In genomic region chrX:13130175-13130822, dm6 we compare ENCODE assay signal across 1 fruit fly cellular context.
A peak's percentile ranks its signal among the peaks of the same experiment; 100 is the strongest.
TF ChIP-seq lines count a peak whose summit lies in the region.

No protein-coding gene starts in this region.

TF ChIP-seq in whole organism, embryonic, 481 proteins besides CTCF, POLR2A, EP300 and RAD21 (continued from another document and continues in another):
- no peak for TF ChIP-seq ato (GFP tag; IDR thresholded peaks at IDR 0.05; lab: Robert Waterston, UW; ENCODE audit: partially characterized antibody)
- TF ChIP-seq ab (GFP tag; optimal IDR thresholded peaks at IDR 0.05; lab: Kevin White, UChicago), result peak; percentile 29
- TF ChIP-seq seq (GFP tag; IDR thresholded peaks at IDR 0.05; lab: Robert Waterston, UW), result 0 out of 2 replicates have a peak, but pooled peaks have one; percentile 16
- TF ChIP-seq nerfin-1 (tag; optimal IDR thresholded peaks at IDR 0.05; lab: Kevin White, UChicago), result peak; percentile 92
- peak; percentile 32 for TF ChIP-seq Jarid2 (GFP tag; optimal IDR thresholded peaks at IDR 0.05; lab: Kevin White, UChicago)
- TF ChIP-seq cato (GFP tag; optimal IDR thresholded peaks at IDR 0.05; lab: Kevin White, UChicago; ENCODE audit: borderline replicate concordance), result no peak
- peak; percentile 72 for TF ChIP-seq CG15601 (tag; optimal IDR thresholded peaks at IDR 0.05; lab: Kevin White, UChicago)
- peak; percentile 39 for TF ChIP-seq CG10654 (GFP tag; optimal IDR thresholded peaks at IDR 0.05; lab: Kevin White, UChicago)
- TF ChIP-seq CG31224 (GFP tag; IDR thresholded peaks at IDR 0.05; lab: Robert Waterston, UW), result no peak
- peak; percentile 65 for TF ChIP-seq CG17829 (tag; optimal IDR thresholded peaks at IDR 0.05; lab: Kevin White, UChicago)
- TF ChIP-seq wor (GFP tag; IDR thresholded peaks at IDR 0.05; lab: Robert Waterston, UW), result no peak
- no peak for TF ChIP-seq ttk (GFP tag; IDR thresholded peaks at IDR 0.05; lab: Robert Waterston, UW)
- peak in 1 of 2 experiments; percentile 72 for TF ChIP-seq Eip74EF (GFP tag; optimal IDR thresholded peaks at IDR 0.05; lab: Kevin White, UChicago)
- no peak for TF ChIP-seq pita (GFP tag; optimal IDR thresholded peaks at IDR 0.05; lab: Kevin White, UChicago)
- peak; percentile 52 for TF ChIP-seq CG6654 (GFP tag; optimal IDR thresholded peaks at IDR 0.05; lab: Kevin White, UChicago)
- TF ChIP-seq mirr (GFP tag; optimal IDR thresholded peaks at IDR 0.05; lab: Kevin White, UChicago), result peak; percentile 61
- peak; percentile 49 for TF ChIP-seq CG5180 (GFP tag; optimal IDR thresholded peaks at IDR 0.05; lab: Kevin White, UChicago)
- peak; percentile 83 for TF ChIP-seq dmrt99B (tag; optimal IDR thresholded peaks at IDR 0.05; lab: Kevin White, UChicago)
- TF ChIP-seq CG1233 (GFP tag; optimal IDR thresholded peaks at IDR 0.05; lab: Kevin White, UChicago), result peak; percentile 77
- peak; percentile 31 for TF ChIP-seq CG12744 (GFP tag; optimal IDR thresholded peaks at IDR 0.05; lab: Kevin White, UChicago)
- TF ChIP-seq CG31441 (GFP tag; IDR thresholded peaks at IDR 0.05; lab: Robert Waterston, UW), result peak; percentile 75
- peak; percentile 52 for TF ChIP-seq en (GFP tag; optimal IDR thresholded peaks at IDR 0.05; lab: Kevin White, UChicago)
- peak; percentile 64 for TF ChIP-seq CG4820 (GFP tag; optimal IDR thresholded peaks at IDR 0.05; lab: Kevin White, UChicago)
- TF ChIP-seq sob (GFP tag; IDR thresholded peaks at IDR 0.05; lab: Robert Waterston, UW), result no peak; the same call in 1 of the 2 replicates
- TF ChIP-seq peb (GFP tag; IDR thresholded peaks at IDR 0.05; lab: Robert Waterston, UW), result no peak
- no peak for TF ChIP-seq fd102C (GFP tag; optimal IDR thresholded peaks at IDR 0.05; lab: Kevin White, UChicago)
- no peak for TF ChIP-seq CG43689 (GFP tag; IDR thresholded peaks at IDR 0.05; lab: Robert Waterston, UW)
- TF ChIP-seq fd3F (GFP tag; optimal IDR thresholded peaks at IDR 0.05; lab: Kevin White, UChicago), result peak; percentile 51
- TF ChIP-seq HLH4C (GFP tag; IDR thresholded peaks at IDR 0.05; lab: Robert Waterston, UW; ENCODE audit: partially characterized antibody), result no peak
- no peak for TF ChIP-seq Dp (GFP tag; optimal IDR thresholded peaks at IDR 0.05; lab: Kevin White, UChicago)
- TF ChIP-seq CG8359 (GFP tag; optimal IDR thresholded peaks at IDR 0.05; lab: Kevin White, UChicago; ENCODE audit: borderline replicate concordance), result peak; percentile 36
- TF ChIP-seq ERR (GFP tag; optimal IDR thresholded peaks at IDR 0.05; lab: Kevin White, UChicago), result peak; percentile 29
- TF ChIP-seq CG30403 (GFP tag; optimal IDR thresholded peaks at IDR 0.05; lab: Kevin White, UChicago), result peak; percentile 72
- no peak for TF ChIP-seq hkb (optimal IDR thresholded peaks at IDR 0.05; lab: Kevin White, UChicago)
- TF ChIP-seq hkb (GFP tag; IDR thresholded peaks at IDR 0.05; lab: Robert Waterston, UW), result peak; percentile 70
- peak in 1 of 2 experiments; percentile 92 for TF ChIP-seq eve (GFP tag; optimal IDR thresholded peaks at IDR 0.05; lab: Kevin White, UChicago)
- TF ChIP-seq tap (tag; optimal IDR thresholded peaks at IDR 0.05; lab: Kevin White, UChicago), result no peak
- no peak for TF ChIP-seq ro (GFP tag; IDR thresholded peaks at IDR 0.05; lab: Robert Waterston, UW)
- TF ChIP-seq H2.0 (GFP tag; IDR thresholded peaks at IDR 0.05; lab: Robert Waterston, UW), result no peak
- TF ChIP-seq CG14667 (GFP tag; IDR thresholded peaks at IDR 0.05; lab: Robert Waterston, UW), result no peak
- peak; percentile 71 for TF ChIP-seq ara (GFP tag; IDR thresholded peaks at IDR 0.05; lab: Robert Waterston, UW)
- peak; percentile 33; the same call in 1 of the 2 replicates for TF ChIP-seq danr (GFP tag; IDR thresholded peaks at IDR 0.05; lab: Robert Waterston, UW)
- no peak for TF ChIP-seq MBD-R2 (GFP tag; IDR thresholded peaks at IDR 0.05; lab: Robert Waterston, UW)
- TF ChIP-seq CHES-1-like (GFP tag; optimal IDR thresholded peaks at IDR 0.05; lab: Kevin White, UChicago), result peak; percentile 49
- no peak for TF ChIP-seq Lpt (GFP tag; optimal IDR thresholded peaks at IDR 0.05; lab: Kevin White, UChicago)
- no peak for TF ChIP-seq CG3838 (GFP tag; optimal IDR thresholded peaks at IDR 0.05; lab: Kevin White, UChicago)
- TF ChIP-seq bsh (GFP tag; optimal IDR thresholded peaks at IDR 0.05; lab: Kevin White, UChicago), result peak; percentile 54 to 70
- no peak for TF ChIP-seq Ravus (GFP tag; IDR thresholded peaks at IDR 0.05; lab: Robert Waterston, UW)
- no peak for TF ChIP-seq amos (GFP tag; IDR thresholded peaks at IDR 0.05; lab: Robert Waterston, UW; ENCODE audit: partially characterized antibody)
- TF ChIP-seq CG9932 (GFP tag; IDR thresholded peaks at IDR 0.05; lab: Robert Waterston, UW), result peak; percentile 55
- peak; percentile 57 for TF ChIP-seq mam (GFP tag; optimal IDR thresholded peaks at IDR 0.05; lab: Kevin White, UChicago)
- TF ChIP-seq CG11247 (GFP tag; IDR thresholded peaks at IDR 0.05; lab: Robert Waterston, UW), result no peak
- TF ChIP-seq Doc3 (GFP tag; IDR thresholded peaks at IDR 0.05; lab: Robert Waterston, UW; ENCODE audit: partially characterized antibody), result no peak
- TF ChIP-seq odd (GFP tag; optimal IDR thresholded peaks at IDR 0.05; lab: Kevin White, UChicago), result peak; percentile 80
- no peak for TF ChIP-seq CG42726 (GFP tag; IDR thresholded peaks at IDR 0.05; lab: Robert Waterston, UW; ENCODE audit: partially characterized antibody)
- TF ChIP-seq Dek (tag; optimal IDR thresholded peaks at IDR 0.05; lab: Kevin White, UChicago), result peak; percentile 54
- no peak for TF ChIP-seq gt (GFP tag; IDR thresholded peaks at IDR 0.05; lab: Robert Waterston, UW)
- TF ChIP-seq jing (GFP tag; optimal IDR thresholded peaks at IDR 0.05; lab: Kevin White, UChicago), result peak; percentile 58
- peak; percentile 54 for TF ChIP-seq B-H2 (GFP tag; optimal IDR thresholded peaks at IDR 0.05; lab: Kevin White, UChicago)
- TF ChIP-seq chn (GFP tag; optimal IDR thresholded peaks at IDR 0.05; lab: Kevin White, UChicago), result peak; percentile 69
- peak; percentile 81 for TF ChIP-seq Oli (tag; optimal IDR thresholded peaks at IDR 0.05; lab: Kevin White, UChicago)
- peak; percentile 96 for TF ChIP-seq sens (GFP tag; lab: Kevin White, UChicago)
- TF ChIP-seq bowl (GFP tag; IDR thresholded peaks at IDR 0.05; lab: Robert Waterston, UW), result no peak
- TF ChIP-seq wek (GFP tag; optimal IDR thresholded peaks at IDR 0.05; lab: Kevin White, UChicago), result no peak
- peak; percentile 83 for TF ChIP-seq Fer1 (GFP tag; optimal IDR thresholded peaks at IDR 0.05; lab: Kevin White, UChicago)
- TF ChIP-seq CG34376 (GFP tag; optimal IDR thresholded peaks at IDR 0.05; lab: Kevin White, UChicago), result peak; percentile 63
- TF ChIP-seq slou (GFP tag; optimal IDR thresholded peaks at IDR 0.05; lab: Kevin White, UChicago), result no peak
- TF ChIP-seq CG12769 (tag; optimal IDR thresholded peaks at IDR 0.05; lab: Kevin White, UChicago), result peak; percentile 50
- TF ChIP-seq CG9215 (GFP tag; IDR thresholded peaks at IDR 0.05; lab: Robert Waterston, UW), result no peak
- TF ChIP-seq CG6254 (GFP tag; optimal IDR thresholded peaks at IDR 0.05; lab: Kevin White, UChicago), result peak; percentile 50
- peak; percentile 69 for TF ChIP-seq Xbp1 (GFP tag; optimal IDR thresholded peaks at IDR 0.05; lab: Kevin White, UChicago)
- TF ChIP-seq sqz (GFP tag; optimal IDR thresholded peaks at IDR 0.05; lab: Kevin White, UChicago), result peak; percentile 59
- peak; percentile 61 for TF ChIP-seq CG11723 (GFP tag; optimal IDR thresholded peaks at IDR 0.05; lab: Kevin White, UChicago)
- peak; percentile 41 for TF ChIP-seq maf-S (GFP tag; optimal IDR thresholded peaks at IDR 0.05; lab: Kevin White, UChicago)
- TF ChIP-seq CG4404 (GFP tag; IDR thresholded peaks at IDR 0.05; lab: Robert Waterston, UW), result no peak
- no peak for TF ChIP-seq Aef1 (GFP tag; IDR thresholded peaks at IDR 0.05; lab: Robert Waterston, UW)
- no peak for TF ChIP-seq CG4730 (GFP tag; IDR thresholded peaks at IDR 0.05; lab: Robert Waterston, UW)
- peak; percentile 84 for TF ChIP-seq CG17361 (GFP tag; IDR thresholded peaks at IDR 0.05; lab: Robert Waterston, UW)
- TF ChIP-seq MESR4 (GFP tag; optimal IDR thresholded peaks at IDR 0.05; lab: Kevin White, UChicago), result no peak
- TF ChIP-seq crc (GFP tag; optimal IDR thresholded peaks at IDR 0.05; lab: Kevin White, UChicago), result peak; percentile 51
- peak; percentile 29 for TF ChIP-seq disco-r (GFP tag; optimal IDR thresholded peaks at IDR 0.05; lab: Kevin White, UChicago)
- TF ChIP-seq mld (GFP tag; IDR thresholded peaks at IDR 0.05; lab: Robert Waterston, UW; ENCODE audit: partially characterized antibody), result no peak
- peak; percentile 84 for TF ChIP-seq Hand (GFP tag; optimal IDR thresholded peaks at IDR 0.05; lab: Kevin White, UChicago)
- peak; percentile 77 for TF ChIP-seq CG18599 (GFP tag; optimal IDR thresholded peaks at IDR 0.05; lab: Kevin White, UChicago)
- peak; percentile 59 for TF ChIP-seq CG13775 (GFP tag; optimal IDR thresholded peaks at IDR 0.05; lab: Kevin White, UChicago)
- peak; percentile 70 for TF ChIP-seq lilli (GFP tag; optimal IDR thresholded peaks at IDR 0.05; lab: Kevin White, UChicago)
- TF ChIP-seq CG2120 (GFP tag; optimal IDR thresholded peaks at IDR 0.05; lab: Kevin White, UChicago), result peak; percentile 72
- peak; percentile 48 for TF ChIP-seq Asciz (GFP tag; optimal IDR thresholded peaks at IDR 0.05; lab: Kevin White, UChicago)
- peak; percentile 86 for TF ChIP-seq CG18262 (tag; optimal IDR thresholded peaks at IDR 0.05; lab: Kevin White, UChicago)
- TF ChIP-seq Nf-YA (GFP tag; IDR thresholded peaks at IDR 0.05; lab: Robert Waterston, UW), result peak; percentile 40; the same call in 1 of the 2 replicates
- 0 out of 2 replicates have a peak, but pooled peaks have one; percentile 30 for TF ChIP-seq chm (GFP tag; IDR thresholded peaks at IDR 0.05; lab: Robert Waterston, UW)
- peak; percentile 58 for TF ChIP-seq Fer3 (tag; optimal IDR thresholded peaks at IDR 0.05; lab: Kevin White, UChicago)
- peak; percentile 82 for TF ChIP-seq CG7556 (GFP tag; optimal IDR thresholded peaks at IDR 0.05; lab: Kevin White, UChicago)
- no peak for TF ChIP-seq Lim3 (GFP tag; IDR thresholded peaks at IDR 0.05; lab: Robert Waterston, UW)
- peak; percentile 51 for TF ChIP-seq Nf-YB (GFP tag; optimal IDR thresholded peaks at IDR 0.05; lab: Kevin White, UChicago)
- TF ChIP-seq kay (GFP tag; optimal IDR thresholded peaks at IDR 0.05; lab: Kevin White, UChicago), result no peak
- TF ChIP-seq pzg (GFP tag; optimal IDR thresholded peaks at IDR 0.05; lab: Kevin White, UChicago), result no peak
- TF ChIP-seq Abd-B (GFP tag; optimal IDR thresholded peaks at IDR 0.05; lab: Kevin White, UChicago), result peak; percentile 42
- peak; percentile 52 for TF ChIP-seq Usf (GFP tag; optimal IDR thresholded peaks at IDR 0.05; lab: Kevin White, UChicago)
- TF ChIP-seq CG12299 (tag; optimal IDR thresholded peaks at IDR 0.05; lab: Kevin White, UChicago), result no peak
- no peak for TF ChIP-seq nerfin-2 (GFP tag; IDR thresholded peaks at IDR 0.05; lab: Robert Waterston, UW; ENCODE audit: partially characterized antibody)
- TF ChIP-seq PHDP (tag; optimal IDR thresholded peaks at IDR 0.05; lab: Kevin White, UChicago), result peak; percentile 75
- TF ChIP-seq pan (optimal IDR thresholded peaks at IDR 0.05; lab: Kevin White, UChicago), result no peak
- no peak for TF ChIP-seq pan (GFP tag; optimal IDR thresholded peaks at IDR 0.05 in 1 of 2, IDR thresholded peaks at IDR 0.05 in 1 of 2)
- TF ChIP-seq stwl (tag; optimal IDR thresholded peaks at IDR 0.05; lab: Kevin White, UChicago), result no peak
- TF ChIP-seq bcd (GFP tag; optimal IDR thresholded peaks at IDR 0.05; lab: Kevin White, UChicago), result peak; percentile 67
- TF ChIP-seq CG1529 (GFP tag; optimal IDR thresholded peaks at IDR 0.05; lab: Kevin White, UChicago), result peak; percentile 73
- peak; percentile 58 for TF ChIP-seq gsb-n (tag; optimal IDR thresholded peaks at IDR 0.05; lab: Kevin White, UChicago)
- TF ChIP-seq E2f1 (GFP tag; IDR thresholded peaks at IDR 0.05; lab: Robert Waterston, UW), result peak; percentile 58
- TF ChIP-seq Dbx (GFP tag; IDR thresholded peaks at IDR 0.05; lab: Robert Waterston, UW), result no peak
- no peak for TF ChIP-seq unc-4 (GFP tag; IDR thresholded peaks at IDR 0.05; lab: Robert Waterston, UW; ENCODE audit: partially characterized antibody)
- 0 out of 2 replicates have a peak, but pooled peaks have one; percentile 9 for TF ChIP-seq CG14441 (GFP tag; IDR thresholded peaks at IDR 0.05; lab: Robert Waterston, UW)
- TF ChIP-seq NC2β (GFP tag; optimal IDR thresholded peaks at IDR 0.05; lab: Kevin White, UChicago), result peak; percentile 47
- peak; percentile 21 for TF ChIP-seq CG15514 (GFP tag; optimal IDR thresholded peaks at IDR 0.05; lab: Kevin White, UChicago)
- peak; percentile 82 for TF ChIP-seq grau (tag; optimal IDR thresholded peaks at IDR 0.05; lab: Kevin White, UChicago)
- no peak for TF ChIP-seq gfzf (GFP tag; optimal IDR thresholded peaks at IDR 0.05; lab: Kevin White, UChicago)
- no peak for TF ChIP-seq CG7963 (GFP tag; IDR thresholded peaks at IDR 0.05; lab: Robert Waterston, UW; ENCODE audit: partially characterized antibody)
- TF ChIP-seq Camta (GFP tag; optimal IDR thresholded peaks at IDR 0.05; lab: Kevin White, UChicago), result peak; percentile 69
- TF ChIP-seq CG17568 (GFP tag; optimal IDR thresholded peaks at IDR 0.05; lab: Kevin White, UChicago), result peak; percentile 45
- peak; percentile 51 for TF ChIP-seq Bteb2 (GFP tag; optimal IDR thresholded peaks at IDR 0.05; lab: Kevin White, UChicago)
- no peak for TF ChIP-seq psq (GFP tag; optimal IDR thresholded peaks at IDR 0.05; lab: Kevin White, UChicago)
- TF ChIP-seq ken (GFP tag; IDR thresholded peaks at IDR 0.05; lab: Robert Waterston, UW), result peak; percentile 66; the same call in 1 of the 3 replicates
- TF ChIP-seq CG17186 (GFP tag; optimal IDR thresholded peaks at IDR 0.05; lab: Kevin White, UChicago), result no peak
- TF ChIP-seq CG7271 (tag; optimal IDR thresholded peaks at IDR 0.05; lab: Kevin White, UChicago), result no peak
- peak; percentile 62 for TF ChIP-seq CG8944 (GFP tag; optimal IDR thresholded peaks at IDR 0.05; lab: Kevin White, UChicago)
- peak; percentile 19 for TF ChIP-seq run (tag; optimal IDR thresholded peaks at IDR 0.05; lab: Kevin White, UChicago)
- no peak for TF ChIP-seq CG7357 (GFP tag; IDR thresholded peaks at IDR 0.05; lab: Robert Waterston, UW)
- TF ChIP-seq phol (tag; optimal IDR thresholded peaks at IDR 0.05; lab: Kevin White, UChicago), result peak; percentile 80
- TF ChIP-seq CG1792 (GFP tag; optimal IDR thresholded peaks at IDR 0.05; lab: Kevin White, UChicago), result peak; percentile 22
- TF ChIP-seq dpn (GFP tag; optimal IDR thresholded peaks at IDR 0.05; lab: Kevin White, UChicago), result peak; percentile 68 to 72
- TF ChIP-seq chinmo (GFP tag; IDR thresholded peaks at IDR 0.05; lab: Robert Waterston, UW; ENCODE audit: partially characterized antibody), result no peak
- TF ChIP-seq cg (GFP tag; optimal IDR thresholded peaks at IDR 0.05; lab: Kevin White, UChicago), result no peak
